Fruit fly (Drosophila melanogaster) whole organism, embryonic: ENCODE measurements around the gene RpL34b.

ENCODE experiments used
- ATbp ChIP-seq: fragments of 200-800 bp; sonication (Bioruptor generic); optimal IDR thresholded peaks from 2 replicates; lab custom pipeline; 2017; ENCODE audit warnings: missing biosample characterization, mild to moderate bottlenecking, missing genetic modification characterization, missing genetic modification reagents
- Abd-B ChIP-seq: fragments of 200-800 bp; sonication (Bioruptor generic); optimal IDR thresholded peaks from 2 replicates; lab custom pipeline; 2018; ENCODE audit warnings: missing biosample characterization, mild to moderate bottlenecking, missing genetic modification characterization, moderate library complexity
- Asciz ChIP-seq: fragments of 200-800 bp; sonication (Bioruptor generic); optimal IDR thresholded peaks from 2 replicates; lab custom pipeline; 2017; ENCODE audit warnings: missing biosample characterization, mild to moderate bottlenecking, missing genetic modification characterization, missing genetic modification reagents
- Atf6 ChIP-seq: fragments of 200-800 bp; sonication (Bioruptor generic); IDR thresholded peaks from 2 replicates; pipeline ENCODE4 v1.3.6; 2022; ENCODE audit warnings: missing biosample characterization, missing genetic modification characterization
- CG11723 ChIP-seq: fragments of 200-800 bp; sonication (Bioruptor generic); optimal IDR thresholded peaks from 2 replicates; lab custom pipeline; 2017; ENCODE audit warnings: missing biosample characterization, mild to moderate bottlenecking, missing genetic modification characterization
- CG12219 ChIP-seq: fragments of 200-800 bp; sonication (Bioruptor generic); optimal IDR thresholded peaks from 3 replicates; lab custom pipeline; 2018; ENCODE audit warnings: missing biosample characterization, mild to moderate bottlenecking, missing genetic modification characterization
- CG13123 ChIP-seq: fragments of 200-800 bp; sonication (Bioruptor generic); optimal IDR thresholded peaks from 2 replicates; lab custom pipeline; 2016; ENCODE audit warnings: missing biosample characterization, missing genetic modification characterization
- CG15269 ChIP-seq: fragments of 200-800 bp; sonication (Bioruptor generic); optimal IDR thresholded peaks from 2 replicates; lab custom pipeline; 2018; ENCODE audit warnings: missing biosample characterization, mild to moderate bottlenecking, missing genetic modification characterization, moderate library complexity
- CG15601 ChIP-seq: fragments of 200-800 bp; sonication (Bioruptor generic); optimal IDR thresholded peaks from 3 replicates; lab custom pipeline; 2019; ENCODE audit warnings: missing biosample characterization, mild to moderate bottlenecking, missing genetic modification characterization, moderate library complexity
- CG1647 ChIP-seq: fragments of 200-800 bp; sonication (Bioruptor generic); optimal IDR thresholded peaks from 3 replicates; lab custom pipeline; 2016; ENCODE audit warnings: missing biosample characterization, missing genetic modification characterization
- CG16779 ChIP-seq: fragments of 200-800 bp; sonication (Bioruptor generic); IDR thresholded peaks from 2 replicates; pipeline ENCODE4 v1.3.6; 2022; ENCODE audit warnings: missing biosample characterization, missing genetic modification characterization
- CG17359 ChIP-seq: fragments of 200-800 bp; sonication (Bioruptor generic); optimal IDR thresholded peaks from 3 replicates; lab custom pipeline; 2018; ENCODE audit warnings: missing biosample characterization, mild to moderate bottlenecking, missing genetic modification characterization, moderate library complexity
- CG17385 ChIP-seq: fragments of 200-800 bp; sonication (Bioruptor generic); optimal IDR thresholded peaks from 3 replicates; lab custom pipeline; 2018; ENCODE audit warnings: missing biosample characterization, mild to moderate bottlenecking, missing genetic modification characterization
- CG31388 ChIP-seq: fragments of 200-800 bp; sonication (Bioruptor generic); optimal IDR thresholded peaks from 2 replicates; lab custom pipeline; 2016; ENCODE audit warnings: missing biosample characterization, missing genetic modification characterization
- CG4328 ChIP-seq: fragments of 200-800 bp; sonication (Bioruptor generic); optimal IDR thresholded peaks from 3 replicates; lab custom pipeline; 2017; ENCODE audit warnings: missing biosample characterization, missing genetic modification reagents, missing genetic modification characterization
- CG4404 ChIP-seq: fragments of 200-800 bp; sonication (Bioruptor generic); IDR thresholded peaks from 2 replicates; pipeline ENCODE4 v1.3.6; 2022; ENCODE audit warnings: missing biosample characterization, missing genetic modification characterization
- CG4617 ChIP-seq: fragments of 200-800 bp; sonication (Bioruptor generic); optimal IDR thresholded peaks from 3 replicates; lab custom pipeline; 2016; ENCODE audit warnings: missing biosample characterization, missing genetic modification characterization, borderline replicate concordance
- CG5953 ChIP-seq: fragments of 200-800 bp; sonication (Bioruptor generic); IDR thresholded peaks from 2 replicates; pipeline ENCODE4 v1.3.6; 2022; ENCODE audit warnings: missing biosample characterization, missing genetic modification characterization
- CG6254 ChIP-seq: fragments of 200-800 bp; sonication (Bioruptor generic); optimal IDR thresholded peaks from 3 replicates; lab custom pipeline; 2017; ENCODE audit warnings: mild to moderate bottlenecking, missing biosample characterization, missing genetic modification reagents, missing genetic modification characterization
- CG7372 ChIP-seq: fragments of 200-800 bp; sonication (Bioruptor generic); IDR thresholded peaks from 2 replicates; pipeline ENCODE4 v1.3.6; 2022; ENCODE audit warnings: missing biosample characterization, missing genetic modification characterization
- CG8359 ChIP-seq: fragments of 200-800 bp; sonication (Bioruptor generic); optimal IDR thresholded peaks from 2 replicates; lab custom pipeline; 2017; ENCODE audit warnings: missing biosample characterization, mild to moderate bottlenecking, missing genetic modification characterization, borderline replicate concordance
- CG9932 ChIP-seq: fragments of 200-800 bp; sonication (Bioruptor generic); IDR thresholded peaks from 2 replicates; pipeline ENCODE4 v1.3.6; 2022; ENCODE audit warnings: missing biosample characterization, missing genetic modification characterization
- D19B ChIP-seq: fragments of 200-800 bp; sonication (Bioruptor generic); optimal IDR thresholded peaks from 2 replicates; lab custom pipeline; 2017; ENCODE audit warnings: missing biosample characterization, mild to moderate bottlenecking, missing genetic modification characterization
- Dbx ChIP-seq: fragments of 200-800 bp; sonication (Bioruptor generic); IDR thresholded peaks from 3 replicates; pipeline ENCODE4 v1.3.6; 2022; ENCODE audit warnings: missing biosample characterization, missing genetic modification characterization
- Dp ChIP-seq: fragments of 200-800 bp; sonication (Bioruptor generic); optimal IDR thresholded peaks from 2 replicates; lab custom pipeline; 2018; ENCODE audit warnings: missing biosample characterization, mild to moderate bottlenecking, missing genetic modification characterization, moderate library complexity
- Dref ChIP-seq: fragments of 200-800 bp; sonication (Bioruptor generic); IDR thresholded peaks from 2 replicates; pipeline ENCODE4 v1.3.6; 2022; ENCODE audit warnings: missing biosample characterization, missing genetic modification characterization
- Drgx ChIP-seq: fragments of 200-800 bp; sonication (Bioruptor generic); IDR thresholded peaks from 2 replicates; pipeline ENCODE4 v1.3.6; 2022; ENCODE audit warnings: missing biosample characterization, missing genetic modification characterization
- H15 ChIP-seq: fragments of 200-800 bp; sonication (Bioruptor generic); IDR thresholded peaks from 3 replicates; pipeline ENCODE4 v1.3.6; 2022; ENCODE audit warnings: missing biosample characterization, missing genetic modification characterization
- Kr ChIP-seq: fragments of 200-800 bp; sonication (Bioruptor generic); optimal IDR thresholded peaks from 2 replicates; lab custom pipeline; 2017; ENCODE audit warnings: missing biosample characterization, mild to moderate bottlenecking, missing genetic modification characterization
- Lpt ChIP-seq: fragments of >200 bp; optimal IDR thresholded peaks from 2 replicates; lab custom pipeline; 2018; ENCODE audit warnings: missing biosample characterization, missing genetic modification characterization
- NC2β ChIP-seq: fragments of 200-800 bp; sonication (Bioruptor generic); optimal IDR thresholded peaks from 2 replicates; lab custom pipeline; 2016; ENCODE audit warnings: missing biosample characterization, missing genetic modification characterization
- Nf-YC ChIP-seq: fragments of 200-800 bp; optimal IDR thresholded peaks from 3 replicates; lab custom pipeline; 2019; ENCODE audit warnings: missing biosample characterization, mild to moderate bottlenecking, missing genetic modification characterization, moderate library complexity
- Sry-δ ChIP-seq: fragments of 200-800 bp; sonication (Bioruptor generic); optimal IDR thresholded peaks from 2 replicates; lab custom pipeline; 2016; ENCODE audit warnings: missing biosample characterization, missing genetic modification characterization
- Usf ChIP-seq: fragments of 200-800 bp; sonication (Bioruptor generic); optimal IDR thresholded peaks from 2 replicates; lab custom pipeline; 2017; ENCODE audit warnings: missing genotype, missing biosample characterization, missing genetic modification characterization
- abd-A ChIP-seq: fragments of 200-800 bp; sonication (Bioruptor generic); optimal IDR thresholded peaks from 3 replicates; lab custom pipeline; 2019; ENCODE audit warnings: missing biosample characterization, mild to moderate bottlenecking, missing genetic modification characterization, moderate library complexity
- ap ChIP-seq: fragments of 200-800 bp; sonication (Bioruptor generic); IDR thresholded peaks from 2 replicates; pipeline ENCODE4 v1.3.6; 2022; ENCODE audit warnings: missing biosample characterization, missing genetic modification characterization
- cad ChIP-seq: fragments of >200 bp; optimal IDR thresholded peaks from 2 replicates; lab custom pipeline; 2017; ENCODE audit warnings: missing biosample characterization, missing genetic modification characterization
- disco-r ChIP-seq: fragments of 200-800 bp; sonication (Bioruptor generic); optimal IDR thresholded peaks from 2 replicates; lab custom pipeline; 2016; ENCODE audit warnings: missing biosample characterization, missing genetic modification characterization
- dpn ChIP-seq, 2 experiments: fragments of 200-800 bp; sonication (Bioruptor generic); optimal IDR thresholded peaks; 3 replicates each; lab custom pipeline; 2016; ENCODE audit warnings: missing biosample characterization in 2 of 2, missing genetic modification characterization in 2 of 2
- ems ChIP-seq: fragments of 200-800 bp; sonication (Bioruptor generic); optimal IDR thresholded peaks from 3 replicates; lab custom pipeline; 2016; ENCODE audit warnings: missing biosample characterization, missing genetic modification characterization
- eve ChIP-seq, 2 experiments: fragments of >200 bp; optimal IDR thresholded peaks; 2 replicates each; lab custom pipeline; 2017; ENCODE audit warnings: missing biosample characterization in 2 of 2, missing genetic modification characterization in 2 of 2
- fd102C ChIP-seq: fragments of 200-800 bp; sonication (Bioruptor generic); optimal IDR thresholded peaks from 2 replicates; lab custom pipeline; 2018; ENCODE audit warnings: missing biosample characterization, mild to moderate bottlenecking, missing genetic modification characterization, moderate library complexity
- lab ChIP-seq: fragments of 200-800 bp; sonication (Bioruptor generic); optimal IDR thresholded peaks from 3 replicates; lab custom pipeline; 2017; ENCODE audit warnings: missing biosample characterization, missing genetic modification characterization, mild to moderate bottlenecking, moderate library complexity, missing genetic modification reagents
- pho ChIP-seq: fragments of 200-800 bp; sonication (Bioruptor generic); optimal IDR thresholded peaks from 2 replicates; lab custom pipeline; 2016; ENCODE audit warnings: missing biosample characterization, missing genetic modification characterization
- schlank ChIP-seq: fragments of 200-800 bp; sonication (Bioruptor generic); optimal IDR thresholded peaks from 2 replicates; lab custom pipeline; 2018; ENCODE audit warnings: missing biosample characterization, mild to moderate bottlenecking, missing genetic modification characterization
- sens ChIP-seq: fragments of 200-800 bp; sonication (Bioruptor generic); peaks from one replicate; lab custom pipeline; 2016; ENCODE audit warnings: missing biosample characterization, missing genetic modification characterization
- vfl ChIP-seq: fragments of 200-800 bp; sonication (Bioruptor generic); optimal IDR thresholded peaks from 2 replicates; lab custom pipeline; 2016; ENCODE audit warnings: missing biosample characterization, missing genetic modification characterization
- z ChIP-seq: fragments of 200-800 bp; sonication (Bioruptor generic); IDR thresholded peaks from 3 replicates; pipeline ENCODE4 v1.3.6; 2022; ENCODE audit warnings: missing biosample characterization, missing genetic modification characterization
- zf30C ChIP-seq: fragments of 200-800 bp; sonication (Bioruptor generic); optimal IDR thresholded peaks from 3 replicates; lab custom pipeline; 2018; ENCODE audit warnings: missing biosample characterization, mild to moderate bottlenecking, missing genetic modification characterization

The RpL34b gene

DNA sequence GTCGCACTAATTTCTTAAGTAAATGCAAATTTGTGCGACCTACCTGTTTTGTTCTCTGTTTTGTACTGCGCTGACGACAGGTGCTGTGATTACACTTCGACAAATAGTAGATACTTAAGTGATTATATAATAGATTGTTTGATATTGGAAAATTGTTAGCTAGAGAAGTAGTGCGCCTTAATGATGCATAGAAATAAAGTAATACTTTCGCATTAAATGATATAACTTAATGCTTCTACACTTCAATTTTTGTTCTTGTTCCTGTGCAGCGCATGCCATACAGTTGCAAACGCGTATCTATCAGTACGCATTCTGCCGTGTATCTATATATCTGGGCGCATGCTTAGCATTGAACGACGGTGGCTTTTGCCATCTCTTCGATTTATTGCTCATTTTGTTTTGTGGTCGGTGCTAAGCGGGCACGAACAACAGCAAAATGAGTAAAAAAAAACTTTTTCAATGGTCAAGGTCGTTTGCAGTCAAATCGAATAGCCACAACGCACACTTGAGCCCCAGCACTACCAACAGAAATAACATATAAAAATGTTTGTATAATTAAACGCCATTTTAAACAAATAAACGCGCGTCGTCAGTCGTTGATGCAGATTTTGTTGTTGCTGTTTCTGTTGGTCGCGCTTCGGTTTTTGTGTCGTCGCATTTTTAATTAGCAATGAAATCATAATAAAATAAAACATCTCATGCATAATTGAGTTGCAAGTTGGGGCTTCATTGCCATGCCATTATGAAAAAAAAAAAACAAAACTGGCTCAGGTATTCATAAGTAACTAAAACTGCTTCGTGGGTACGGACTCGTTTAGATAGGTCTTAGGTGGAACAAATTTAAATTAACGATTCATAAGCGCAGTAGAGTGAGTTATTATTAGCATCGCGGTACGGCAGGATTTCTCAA is 29.6 kb upstream of the RpL34b start (continued):
- TF ChIP-seq lab (GFP tag; lab: Kevin White, UChicago) (peak; percentile 58), Atf6 (0 out of 2 replicates have a peak, but pooled peaks have one; percentile 33), Drgx (GFP tag; lab: Robert Waterston, UW) (peak; percentile 53), schlank (tag; lab: Kevin White, UChicago) (peak; percentile 26), ATbp (GFP tag; lab: Kevin White, UChicago) (no peak), eve (GFP tag; optimal IDR thresholded peaks at IDR 0.05; lab: Kevin White, UChicago) (peak in 1 of 2 experiments; percentile 67), CG17385 (peak; percentile 40), CG16779 (GFP tag; lab: Robert Waterston, UW) (peak; percentile 19; the same call in 1 of the 2 replicates), pho (GFP tag; lab: Kevin White, UChicago) (peak; percentile 12), CG4404 (GFP tag; lab: Robert Waterston, UW) (no peak), CG1647 (no peak), CG15269 (tag; lab: Kevin White, UChicago) (peak; percentile 66), Lpt (GFP tag; lab: Kevin White, UChicago) (no peak), CG7372 (GFP tag; lab: Robert Waterston, UW) (no peak), CG5953 (GFP tag; lab: Robert Waterston, UW) (no peak), H15 (0 out of 3 replicates have a peak, but pooled peaks have one; percentile 6), dpn (GFP tag; optimal IDR thresholded peaks at IDR 0.05; lab: Kevin White, UChicago) (peak in 1 of 2 experiments; percentile 23)
- TF ChIP-seq, all 482 proteins: peak for 113

- TF ChIP-seq CG17359 (tag; lab: Kevin White, UChicago) = peak; percentile 80
- no peak for TF ChIP-seq Asciz (GFP tag; lab: Kevin White, UChicago)
- TF ChIP-seq ems (GFP tag; lab: Kevin White, UChicago) = peak; percentile 72
- peak; percentile 46 for TF ChIP-seq NC2β
- TF ChIP-seq fd102C (GFP tag; lab: Kevin White, UChicago) = no peak
- TF ChIP-seq abd-A (tag; lab: Kevin White, UChicago) = no peak
- peak; percentile 16 for TF ChIP-seq Sry-δ (GFP tag; lab: Kevin White, UChicago)
- no peak for TF ChIP-seq zf30C
- peak; percentile 57 for TF ChIP-seq Usf
- peak; percentile 66 for TF ChIP-seq CG15601
- TF ChIP-seq CG8359 (GFP tag; lab: Kevin White, UChicago) = no peak
- no peak for TF ChIP-seq Abd-B
- TF ChIP-seq D19B (GFP tag; lab: Kevin White, UChicago) = peak; percentile 52
- TF ChIP-seq CG11723 (GFP tag; lab: Kevin White, UChicago) = peak; percentile 58
- TF ChIP-seq disco-r (GFP tag; lab: Kevin White, UChicago) = peak; percentile 5
- TF ChIP-seq Dp (GFP tag; lab: Kevin White, UChicago) = no peak
- no peak for TF ChIP-seq CG4617 (GFP tag; lab: Kevin White, UChicago)
- peak; percentile 32 for TF ChIP-seq CG4328 (GFP tag; lab: Kevin White, UChicago)
- no peak for TF ChIP-seq cad (GFP tag; lab: Kevin White, UChicago)
- no peak for TF ChIP-seq CG31388 (GFP tag; lab: Kevin White, UChicago)
- TF ChIP-seq CG9932 (GFP tag; lab: Robert Waterston, UW) = peak; percentile 86
- TF ChIP-seq Nf-YC (tag; lab: Kevin White, UChicago) = no peak
- no peak for TF ChIP-seq ap
- TF ChIP-seq z (GFP tag; lab: Robert Waterston, UW) = no peak
- no peak for TF ChIP-seq vfl (GFP tag; lab: Kevin White, UChicago)
- peak; percentile 85 for TF ChIP-seq Dbx (GFP tag; lab: Robert Waterston, UW)
- no peak for TF ChIP-seq Kr
- no peak for TF ChIP-seq CG13123
- peak; percentile 70 for TF ChIP-seq CG12219
- no peak for TF ChIP-seq Dref (GFP tag; lab: Robert Waterston, UW)
- TF ChIP-seq CG6254 (GFP tag; lab: Kevin White, UChicago) = peak; percentile 23
- TF ChIP-seq sens (GFP tag; lab: Kevin White, UChicago) = peak; percentile 90
These were observed 28.0 kb upstream of the RpL34b start for dm6 chr3R:9428988-9429387.
